Worm (Caenorhabditis elegans) whole organism, early embryonic: ENCODE measurements around the gene srg-36.

Experiments used
- ama-1 ChIP-seq: fragments of 150-350 bp; optimal IDR thresholded peaks from 2 replicates; lab custom pipeline; 2014
- flt-1 ChIP-seq: fragments of 200-800 bp; sonication (Bioruptor generic); IDR thresholded peaks from 2 replicates; pipeline ENCODE4 v1.3.6; 2022; ENCODE audit warnings: missing genetic modification characterization, missing compliant biosample characterization
- hmbx-1 ChIP-seq: sonication (generic microtip); optimal IDR thresholded peaks from 2 replicates; lab custom pipeline; 2016; ENCODE audit warnings: mild to moderate bottlenecking, missing genetic modification characterization, missing compliant biosample characterization
- tbx-37 ChIP-seq: fragments of 200-800 bp; sonication (Bioruptor generic); conservative IDR thresholded peaks from 2 replicates; pipeline ENCODE4 v1.3.6; 2022; ENCODE audit warnings: missing genetic modification reagents, missing genetic modification characterization, missing compliant biosample characterization
- tra-4 ChIP-seq: sonication (generic microtip); optimal IDR thresholded peaks from 2 replicates; lab custom pipeline; 2017; ENCODE audit warnings: missing genetic modification characterization, missing compliant biosample characterization

DNA sequence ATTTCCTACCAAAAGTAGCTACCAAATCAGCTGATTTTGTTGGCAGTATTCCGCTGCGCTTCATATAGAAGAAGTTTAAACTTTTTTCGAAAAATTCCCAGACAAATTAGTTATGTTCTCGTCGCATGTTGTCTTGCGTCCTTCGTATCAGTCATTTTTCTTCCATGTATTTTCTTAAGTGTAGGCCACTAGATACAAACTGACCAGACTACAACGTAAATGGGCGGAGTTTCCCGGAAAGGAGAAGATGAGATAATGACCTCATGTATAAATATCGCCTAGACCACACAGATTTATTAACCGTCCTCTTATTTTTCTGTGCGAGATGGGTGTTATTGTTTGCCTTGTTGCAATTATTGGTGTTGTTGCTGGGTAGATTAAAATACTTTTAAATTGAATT lies 9.0 kb downstream of the srg-36 start, which contains the start of gene cyp-13B2:
- TF ChIP-seq flt-1 (GFP tag; lab: Robert Waterston, UW) (no peak), ama-1 (lab: Kevin White, UChicago) (no peak), hmbx-1 (tag; lab: Kevin White, UChicago) (no peak), tbx-37 (no peak), tra-4 (tag; lab: Kevin White, UChicago) (no peak)
